Worm (Caenorhabditis elegans) whole organism, midembryonic: ENCODE measurements around the gene B0238.12.

Experiments
- T22C8.4 ChIP-seq: fragments of 200-800 bp; sonication (Bioruptor generic); IDR thresholded peaks from 2 replicates; pipeline ENCODE4 v1.3.6; 2022; ENCODE audit warnings: missing genetic modification characterization, missing compliant biosample characterization
- flt-1 ChIP-seq: fragments of 200-800 bp; sonication (Bioruptor generic); IDR thresholded peaks from 2 replicates; pipeline ENCODE4 v1.3.6; 2022; ENCODE audit warnings: missing genetic modification characterization, missing compliant biosample characterization
- klf-2 ChIP-seq: fragments of 200-800 bp; sonication (Bioruptor generic); conservative IDR thresholded peaks from 2 replicates; pipeline ENCODE4 v1.3.6; 2022; ENCODE audit warnings: missing genetic modification reagents, missing genetic modification characterization, missing compliant biosample characterization
- med-1 ChIP-seq: sonication (generic microtip); optimal IDR thresholded peaks from 2 replicates; lab custom pipeline; 2017; ENCODE audit warnings: missing genetic modification characterization, mild to moderate bottlenecking, missing compliant biosample characterization, antibody characterized with exemption, missing genetic modification reagents; ENCODE audit not compliant: insufficient read depth
- ztf-23 ChIP-seq: fragments of 200-800 bp; sonication (Bioruptor generic); IDR thresholded peaks from 2 replicates; pipeline ENCODE4 v1.3.6; 2022; ENCODE audit warnings: missing genetic modification reagents, missing genetic modification characterization, missing compliant biosample characterization
- ztf-29 ChIP-seq: fragments of 200-800 bp; sonication (Bioruptor generic); IDR thresholded peaks from 2 replicates; pipeline ENCODE4 v1.3.6; 2022; ENCODE audit warnings: missing genetic modification reagents, missing genetic modification characterization, missing compliant biosample characterization

DNA sequence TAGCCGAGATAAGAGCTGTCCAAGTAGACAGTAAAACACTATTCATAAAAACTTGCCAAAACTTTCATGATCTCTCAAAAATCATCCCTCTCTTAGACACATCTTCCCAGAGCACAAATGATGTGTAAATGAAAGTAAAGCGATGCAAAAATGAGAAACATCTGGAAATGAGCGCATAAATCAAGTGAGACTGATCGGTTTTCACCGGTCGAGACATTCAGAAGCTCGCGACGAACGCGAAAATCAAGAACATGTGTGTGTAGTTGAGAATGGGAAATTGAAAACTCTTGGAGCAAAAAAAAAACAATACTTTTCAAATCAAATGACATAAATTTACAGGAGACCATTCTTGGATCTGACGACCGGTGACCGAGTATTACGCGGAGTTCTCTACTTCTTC lies 38.7 kb downstream of the B0238.12 start:
- TF ChIP-seq ztf-29 (GFP tag; lab: Robert Waterston, UW), result no peak
- no peak for TF ChIP-seq T22C8.4
- no peak for TF ChIP-seq klf-2 (GFP tag; lab: Robert Waterston, UW)
- TF ChIP-seq med-1 (GFP tag; lab: Kevin White, UChicago), result no peak
- TF ChIP-seq ztf-23 (GFP tag; lab: Robert Waterston, UW), result no peak
- TF ChIP-seq flt-1 (GFP tag; lab: Robert Waterston, UW), result no peak
